Worm (Caenorhabditis elegans) whole organism, mixed stage, embryonic: Measurements from ENCODE around the gene hmgr-1.

ENCODE experiments used
- blmp-1 ChIP-seq: fragments of 150-350 bp; optimal IDR thresholded peaks from 2 replicates; lab custom pipeline; 2014; ENCODE audit warnings: missing biosample characterization, missing genetic modification characterization
- drap-1 ChIP-seq: fragments of 200-800 bp; sonication (Bioruptor generic); optimal IDR thresholded peaks from 3 replicates; lab custom pipeline; 2018; ENCODE audit warnings: mild to moderate bottlenecking, missing genetic modification characterization, missing compliant biosample characterization
- elt-3 ChIP-seq: fragments of 150-350 bp; optimal IDR thresholded peaks from 2 replicates; lab custom pipeline; 2014; ENCODE audit warnings: missing biosample characterization, missing genetic modification characterization
- ham-2 ChIP-seq: fragments of 200-800 bp; sonication (Bioruptor generic); optimal IDR thresholded peaks from 2 replicates; lab custom pipeline; 2018; ENCODE audit warnings: mild to moderate bottlenecking, missing genetic modification characterization, missing compliant biosample characterization
- hlh-1 ChIP-seq: fragments of 150-350 bp; optimal IDR thresholded peaks from 2 replicates; lab custom pipeline; 2014; ENCODE audit warnings: missing biosample characterization, missing genetic modification reagents, missing genetic modification characterization
- mab-5 ChIP-seq: fragments of 150-350 bp; optimal IDR thresholded peaks from 2 replicates; lab custom pipeline; 2014; ENCODE audit warnings: missing biosample characterization, missing genetic modification characterization
- mep-1 ChIP-seq: fragments of 150-350 bp; optimal IDR thresholded peaks from 2 replicates; lab custom pipeline; 2017; ENCODE audit warnings: missing biosample characterization, missing genetic modification reagents, missing genetic modification characterization, inconsistent platforms
- nhr-237 ChIP-seq: fragments of 150-350 bp; optimal IDR thresholded peaks from 2 replicates; lab custom pipeline; 2014; ENCODE audit warnings: missing biosample characterization, missing genetic modification characterization
- nhr-28 ChIP-seq: fragments of 150-350 bp; optimal IDR thresholded peaks from 2 replicates; lab custom pipeline; 2014; ENCODE audit warnings: missing biosample characterization, missing genetic modification characterization
- unc-62 ChIP-seq: fragments of 150-350 bp; optimal IDR thresholded peaks from 2 replicates; lab custom pipeline; 2014; ENCODE audit warnings: missing biosample characterization, missing genetic modification reagents, missing genetic modification characterization

DNA sequence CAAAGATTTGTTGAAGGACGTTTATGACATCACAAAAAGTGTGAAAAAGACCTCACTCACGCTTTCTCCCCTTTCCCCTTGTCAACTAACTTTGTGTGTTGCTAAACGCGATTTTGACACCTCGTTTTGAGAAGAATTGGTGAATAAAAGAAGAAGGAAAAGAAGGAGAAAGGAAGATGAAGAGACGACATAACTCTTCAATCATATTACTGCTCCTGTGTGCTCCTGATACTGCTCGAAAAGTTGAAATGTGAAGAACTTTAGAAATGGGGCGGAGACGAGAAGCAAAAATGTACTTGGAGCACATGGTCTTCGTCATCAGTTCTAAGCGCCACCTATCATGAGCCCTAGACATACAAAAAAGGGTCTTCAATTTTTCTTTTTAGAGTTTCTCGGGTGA lies 39.7 kb downstream of the hmgr-1 start:
- TF ChIP-seq unc-62 (GFP tag; lab: Kevin White, UChicago), result no peak
- TF ChIP-seq nhr-237 (tag; lab: Kevin White, UChicago), result no peak
- no peak for TF ChIP-seq hlh-1 (tag; lab: Kevin White, UChicago)
- no peak for TF ChIP-seq mab-5 (tag; lab: Kevin White, UChicago)
- no peak for TF ChIP-seq drap-1 (GFP tag; lab: Kevin White, UChicago)
- no peak for TF ChIP-seq nhr-28 (tag; lab: Kevin White, UChicago)
- no peak for TF ChIP-seq elt-3 (tag; lab: Kevin White, UChicago)
- no peak for TF ChIP-seq blmp-1 (tag; lab: Kevin White, UChicago)
- no peak for TF ChIP-seq mep-1 (tag; lab: Kevin White, UChicago)
- TF ChIP-seq ham-2 (GFP tag; lab: Kevin White, UChicago), result no peak
